Fruit fly (Drosophila melanogaster): ENCODE measurements around the gene Afti.
A peak's percentile ranks its signal among the peaks of the same experiment; 100 is the strongest.

The Afti gene

DNA sequence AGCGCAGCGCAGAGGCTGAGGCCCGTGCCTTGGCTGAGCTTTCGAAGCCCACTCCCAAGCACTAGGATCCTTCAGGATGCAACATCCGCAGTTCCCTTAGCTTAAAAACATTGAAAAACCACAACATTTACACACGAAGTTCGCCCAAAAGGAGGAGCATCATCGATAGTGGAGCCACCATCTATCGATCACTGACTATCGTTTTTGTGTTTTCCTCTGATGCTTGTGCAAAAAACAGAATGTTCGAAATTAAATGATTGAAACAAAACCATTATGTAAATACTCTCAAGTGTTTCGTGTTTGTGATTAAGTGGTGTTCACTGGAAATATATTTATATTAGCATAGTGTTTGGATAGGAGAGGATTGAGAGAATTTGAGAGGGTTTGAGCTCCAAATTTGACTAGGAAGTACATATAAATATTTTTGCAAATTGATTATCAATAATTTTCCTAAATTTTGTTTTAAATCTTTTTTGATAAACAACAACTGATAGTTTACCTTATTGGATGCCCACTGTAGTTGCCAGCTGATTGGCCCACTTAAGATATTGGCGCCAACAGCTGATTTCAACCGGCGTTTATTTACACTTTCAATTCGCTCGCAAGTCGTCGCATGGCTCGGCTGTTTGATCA is 1.1 kb upstream of the Afti start, which contains the start of gene spn-B (continued):
- TF ChIP-seq ranshi (GFP tag; IDR thresholded peaks at IDR 0.05) (peak; percentile 56), C15 (GFP tag; IDR thresholded peaks at IDR 0.05) (no peak), NC2β (GFP tag; optimal IDR thresholded peaks at IDR 0.05) (peak; percentile 59), Neu2 (GFP tag; optimal IDR thresholded peaks at IDR 0.05; ENCODE audit: borderline replicate concordance) (no peak), dmrt11E (tag; optimal IDR thresholded peaks at IDR 0.05) (peak; percentile 77), Jarid2 (GFP tag; optimal IDR thresholded peaks at IDR 0.05) (peak; percentile 28), tll (GFP tag; optimal IDR thresholded peaks at IDR 0.05) (no peak), pho (GFP tag; optimal IDR thresholded peaks at IDR 0.05) (peak; percentile 53), Med (GFP tag) (peak; percentile 95), CG17612 (GFP tag; IDR thresholded peaks at IDR 0.05) (peak; percentile 13; the same call in 1 of the 2 replicates), CG17359 (tag; optimal IDR thresholded peaks at IDR 0.05) (peak; percentile 80), ara (GFP tag; IDR thresholded peaks at IDR 0.05) (peak; percentile 50; the same call in 1 of the 2 replicates), wor (GFP tag; IDR thresholded peaks at IDR 0.05) (peak; percentile 33; the same call in 1 of the 2 replicates), gro (GFP tag; optimal IDR thresholded peaks at IDR 0.05) (peak; percentile 65), Hmx (GFP tag; optimal IDR thresholded peaks at IDR 0.05) (peak; percentile 59), HmgZ (tag; optimal IDR thresholded peaks at IDR 0.05) (peak; percentile 70), Drgx (GFP tag; IDR thresholded peaks at IDR 0.05) (peak; percentile 75; the same call in 1 of the 2 replicates), jing (GFP tag; optimal IDR thresholded peaks at IDR 0.05) (peak; percentile 38), Gug (GFP tag; IDR thresholded peaks at IDR 0.05) (peak; percentile 40; the same call in 2 of the 4 replicates), Mes4 (GFP tag; optimal IDR thresholded peaks at IDR 0.05) (peak; percentile 2), Atf6 (GFP tag; IDR thresholded peaks at IDR 0.05) (peak; percentile 76), BtbVII (GFP tag; optimal IDR thresholded peaks at IDR 0.05) (peak; percentile 78), cas (GFP tag; IDR thresholded peaks at IDR 0.05) (no peak), CG6813 (GFP tag; optimal IDR thresholded peaks at IDR 0.05) (peak; percentile 75), GATAe (GFP tag; conservative IDR thresholded peaks at IDR 0.05) (no peak), croc (GFP tag; conservative IDR thresholded peaks at IDR 0.05) (peak; percentile 50), ssp (GFP tag; IDR thresholded peaks at IDR 0.05) (peak; percentile 28; the same call in 1 of the 2 replicates), CG9932 (GFP tag; IDR thresholded peaks at IDR 0.05) (peak; percentile 66), prd (optimal IDR thresholded peaks at IDR 0.05) (no peak), prd (GFP tag; IDR thresholded peaks at IDR 0.05) (peak; percentile 59), HmgD (GFP tag; optimal IDR thresholded peaks at IDR 0.05) (no peak), tup (GFP tag; optimal IDR thresholded peaks at IDR 0.05) (peak; percentile 37), Camta (GFP tag; optimal IDR thresholded peaks at IDR 0.05) (peak; percentile 40), CG8924 (tag; optimal IDR thresholded peaks at IDR 0.05) (peak; percentile 77), tap (tag; optimal IDR thresholded peaks at IDR 0.05) (peak; percentile 66), CG6689 (GFP tag; IDR thresholded peaks at IDR 0.05) (peak; percentile 67), fru (optimal IDR thresholded peaks at IDR 0.05) (no peak), CG14050 (GFP tag; IDR thresholded peaks at IDR 0.05) (no peak; the same call in 2 of the 3 replicates), CG4820 (GFP tag; optimal IDR thresholded peaks at IDR 0.05) (peak; percentile 71), CG12391 (tag; optimal IDR thresholded peaks at IDR 0.05) (peak; percentile 86), Deaf1 (tag; optimal IDR thresholded peaks at IDR 0.05) (no peak), Pdp1 (GFP tag; optimal IDR thresholded peaks at IDR 0.05) (peak; percentile 67 to 76), CG5245 (GFP tag; optimal IDR thresholded peaks at IDR 0.05) (peak; percentile 25), CG15601 (tag; optimal IDR thresholded peaks at IDR 0.05) (peak; percentile 100), Tbp (GFP tag; optimal IDR thresholded peaks at IDR 0.05) (no peak), Nf-YC (tag; optimal IDR thresholded peaks at IDR 0.05) (peak; percentile 70), NFAT (GFP tag; IDR thresholded peaks at IDR 0.05) (peak; percentile 21; the same call in 1 of the 2 replicates), Scr (GFP tag; IDR thresholded peaks at IDR 0.05; ENCODE audit: partially characterized antibody) (peak; percentile 52), CG6683 (GFP tag; optimal IDR thresholded peaks at IDR 0.05) (peak; percentile 63), dysf (GFP tag; IDR thresholded peaks at IDR 0.05) (peak; percentile 78)

Measured in whole organism, embryonic.